Fruit fly (Drosophila melanogaster) whole organism, embryonic: Measurements from ENCODE around the gene NijB.

Experiments
- Aef1 ChIP-seq: fragments of 200-800 bp; sonication (Bioruptor generic); IDR thresholded peaks from 3 replicates; pipeline ENCODE4 v1.3.6; 2022; ENCODE audit warnings: missing biosample characterization, missing genetic modification characterization
- BEAF-32 ChIP-seq: fragments of 200-800 bp; sonication (Bioruptor generic); optimal IDR thresholded peaks from 3 replicates; lab custom pipeline; 2017; ENCODE audit warnings: missing biosample characterization, missing genetic modification characterization, mild to moderate bottlenecking, moderate library complexity, missing genetic modification reagents
- CG10321 ChIP-seq: fragments of 200-800 bp; sonication (Bioruptor generic); IDR thresholded peaks from 2 replicates; pipeline ENCODE4 v1.3.6; 2022; ENCODE audit warnings: missing biosample characterization, missing genetic modification characterization
- CG10462 ChIP-seq: fragments of 200-800 bp; sonication (Bioruptor generic); optimal IDR thresholded peaks from 2 replicates; lab custom pipeline; 2016; ENCODE audit warnings: missing biosample characterization, missing genetic modification characterization
- CG10959 ChIP-seq: fragments of 200-800 bp; sonication (Bioruptor generic); IDR thresholded peaks from 2 replicates; pipeline ENCODE4 v1.3.6; 2022; ENCODE audit warnings: missing biosample characterization, missing genetic modification characterization
- CG12071 ChIP-seq: fragments of 200-800 bp; sonication (Bioruptor generic); optimal IDR thresholded peaks from 3 replicates; lab custom pipeline; 2018; ENCODE audit warnings: missing biosample characterization, mild to moderate bottlenecking, missing genetic modification characterization
- CG12104 ChIP-seq: fragments of 200-800 bp; sonication (Bioruptor generic); optimal IDR thresholded peaks from 3 replicates; lab custom pipeline; 2016; ENCODE audit warnings: missing biosample characterization, missing genetic modification characterization
- CG12219 ChIP-seq: fragments of 200-800 bp; sonication (Bioruptor generic); optimal IDR thresholded peaks from 3 replicates; lab custom pipeline; 2018; ENCODE audit warnings: missing biosample characterization, mild to moderate bottlenecking, missing genetic modification characterization
- CG12236 ChIP-seq: fragments of 200-800 bp; sonication (Bioruptor generic); optimal IDR thresholded peaks from 2 replicates; lab custom pipeline; 2016; ENCODE audit warnings: missing biosample characterization, missing genetic modification characterization
- CG12391 ChIP-seq: fragments of 200-800 bp; sonication (Bioruptor generic); optimal IDR thresholded peaks from 3 replicates; lab custom pipeline; 2018; ENCODE audit warnings: missing biosample characterization, mild to moderate bottlenecking, missing genetic modification characterization, moderate library complexity
- CG15696 ChIP-seq: fragments of 200-800 bp; sonication (Bioruptor generic); optimal IDR thresholded peaks from 2 replicates; lab custom pipeline; 2019; ENCODE audit warnings: missing biosample characterization, mild to moderate bottlenecking, missing genetic modification characterization, moderate library complexity
- CG17385 ChIP-seq: fragments of 200-800 bp; sonication (Bioruptor generic); optimal IDR thresholded peaks from 3 replicates; lab custom pipeline; 2018; ENCODE audit warnings: missing biosample characterization, mild to moderate bottlenecking, missing genetic modification characterization
- CG18764 ChIP-seq: fragments of 200-800 bp; sonication (Bioruptor generic); optimal IDR thresholded peaks from 3 replicates; lab custom pipeline; 2016; ENCODE audit warnings: missing biosample characterization, missing genetic modification characterization
- CG2199 ChIP-seq: fragments of 200-800 bp; sonication (Bioruptor generic); IDR thresholded peaks from 3 replicates; pipeline ENCODE4 v1.3.6; 2022; ENCODE audit warnings: missing biosample characterization, missing genetic modification characterization
- CG2202 ChIP-seq: fragments of 200-800 bp; sonication (Bioruptor generic); optimal IDR thresholded peaks from 2 replicates; lab custom pipeline; 2018; ENCODE audit warnings: missing biosample characterization, mild to moderate bottlenecking, missing genetic modification characterization
- CG33213 ChIP-seq: fragments of 200-800 bp; sonication (Bioruptor generic); optimal IDR thresholded peaks from 3 replicates; lab custom pipeline; 2016; ENCODE audit warnings: missing biosample characterization, missing genetic modification characterization
- CG33557 ChIP-seq: fragments of 200-800 bp; sonication (Bioruptor generic); optimal IDR thresholded peaks from 2 replicates; lab custom pipeline; 2019; ENCODE audit warnings: missing biosample characterization, mild to moderate bottlenecking, missing genetic modification characterization, moderate library complexity
- CG34224 ChIP-seq: fragments of 200-800 bp; sonication (Bioruptor generic); IDR thresholded peaks from 3 replicates; pipeline ENCODE4 v1.3.6; 2022; ENCODE audit warnings: missing biosample characterization, missing genetic modification characterization; ENCODE audit not compliant: partially characterized antibody
- CG4282 ChIP-seq: fragments of 200-800 bp; sonication (Bioruptor generic); optimal IDR thresholded peaks from 2 replicates; lab custom pipeline; 2016; ENCODE audit warnings: missing biosample characterization, missing genetic modification characterization
- CG4424 ChIP-seq: fragments of 200-800 bp; sonication (Bioruptor generic); optimal IDR thresholded peaks from 3 replicates; lab custom pipeline; 2016; ENCODE audit warnings: missing biosample characterization, missing genetic modification characterization
- CG6683 ChIP-seq: fragments of 200-800 bp; sonication (Bioruptor generic); optimal IDR thresholded peaks from 2 replicates; lab custom pipeline; 2017; ENCODE audit warnings: missing biosample characterization, mild to moderate bottlenecking, missing genetic modification characterization, missing genetic modification reagents
- CG8359 ChIP-seq: fragments of 200-800 bp; sonication (Bioruptor generic); optimal IDR thresholded peaks from 2 replicates; lab custom pipeline; 2017; ENCODE audit warnings: missing biosample characterization, mild to moderate bottlenecking, missing genetic modification characterization, borderline replicate concordance
- CG9727 ChIP-seq: fragments of 200-800 bp; sonication (Bioruptor generic); optimal IDR thresholded peaks from 3 replicates; lab custom pipeline; 2017; ENCODE audit warnings: missing biosample characterization, mild to moderate bottlenecking, missing genetic modification characterization
- D19A ChIP-seq: fragments of 200-800 bp; optimal IDR thresholded peaks from 3 replicates; lab custom pipeline; 2019; ENCODE audit warnings: missing biosample characterization, mild to moderate bottlenecking, missing genetic modification characterization, moderate library complexity
- Doc3 ChIP-seq: fragments of 200-800 bp; sonication (Bioruptor generic); IDR thresholded peaks from 3 replicates; pipeline ENCODE4 v1.3.6; 2022; ENCODE audit warnings: missing biosample characterization, missing genetic modification characterization; ENCODE audit not compliant: partially characterized antibody
- E2f1 ChIP-seq: fragments of 200-800 bp; sonication (Bioruptor generic); IDR thresholded peaks from 2 replicates; pipeline ENCODE4 v1.3.6; 2022; ENCODE audit warnings: missing biosample characterization, missing genetic modification characterization
- Gsc ChIP-seq: fragments of 200-800 bp; sonication (Bioruptor generic); IDR thresholded peaks from 2 replicates; pipeline ENCODE4 v1.3.6; 2022; ENCODE audit warnings: missing biosample characterization, missing genetic modification characterization
- MBD-R2 ChIP-seq: fragments of 200-800 bp; sonication (Bioruptor generic); IDR thresholded peaks from 2 replicates; pipeline ENCODE4 v1.3.6; 2022; ENCODE audit warnings: missing biosample characterization, missing genetic modification characterization
- MESR4 ChIP-seq: fragments of 200-800 bp; sonication (Bioruptor generic); optimal IDR thresholded peaks from 2 replicates; lab custom pipeline; 2018; ENCODE audit warnings: missing biosample characterization, mild to moderate bottlenecking, missing genetic modification characterization, moderate library complexity
- Max ChIP-seq: fragments of 200-800 bp; sonication (Bioruptor generic); optimal IDR thresholded peaks from 2 replicates; lab custom pipeline; 2016; ENCODE audit warnings: missing biosample characterization, mild to moderate bottlenecking, missing genetic modification characterization
- Nf-YC ChIP-seq: fragments of 200-800 bp; optimal IDR thresholded peaks from 3 replicates; lab custom pipeline; 2019; ENCODE audit warnings: missing biosample characterization, mild to moderate bottlenecking, missing genetic modification characterization, moderate library complexity
- Rx ChIP-seq: fragments of 200-800 bp; sonication (Bioruptor generic); IDR thresholded peaks from 2 replicates; pipeline ENCODE4 v1.3.6; 2022; ENCODE audit warnings: missing biosample characterization, missing genetic modification characterization
- YL-1 ChIP-seq: fragments of 200-800 bp; sonication (Bioruptor generic); optimal IDR thresholded peaks from 3 replicates; lab custom pipeline; 2017; ENCODE audit warnings: missing biosample characterization, mild to moderate bottlenecking, missing genetic modification characterization
- al ChIP-seq: fragments of 200-800 bp; sonication (Bioruptor generic); IDR thresholded peaks from 2 replicates; pipeline ENCODE4 v1.3.6; 2022; ENCODE audit warnings: missing biosample characterization, missing genetic modification characterization
- ap ChIP-seq: fragments of 200-800 bp; sonication (Bioruptor generic); IDR thresholded peaks from 2 replicates; pipeline ENCODE4 v1.3.6; 2022; ENCODE audit warnings: missing biosample characterization, missing genetic modification characterization
- az2 ChIP-seq: fragments of 200-800 bp; sonication (Bioruptor generic); optimal IDR thresholded peaks from 3 replicates; lab custom pipeline; 2016; ENCODE audit warnings: missing biosample characterization, missing genetic modification characterization
- bbx ChIP-seq: fragments of 200-800 bp; sonication (Bioruptor generic); IDR thresholded peaks from 2 replicates; pipeline ENCODE4 v1.3.6; 2022; ENCODE audit warnings: missing biosample characterization, missing genetic modification characterization; ENCODE audit not compliant: partially characterized antibody
- bcd ChIP-seq: fragments of 200-800 bp; sonication (Bioruptor generic); optimal IDR thresholded peaks from 2 replicates; lab custom pipeline; 2017; ENCODE audit warnings: missing biosample characterization, mild to moderate bottlenecking, missing genetic modification characterization
- chif ChIP-seq, 2 experiments: fragments of 200-800 bp; sonication (Bioruptor generic); optimal IDR thresholded peaks; 3 replicates each; lab custom pipeline; 2016; ENCODE audit warnings: missing biosample characterization in 2 of 2, missing genetic modification characterization in 2 of 2
- jing ChIP-seq: fragments of 200-800 bp; sonication (Bioruptor generic); optimal IDR thresholded peaks from 2 replicates; lab custom pipeline; 2018; ENCODE audit warnings: missing biosample characterization, mild to moderate bottlenecking, missing genetic modification characterization
- luna ChIP-seq: fragments of 200-800 bp; sonication (Bioruptor generic); optimal IDR thresholded peaks from 2 replicates; lab custom pipeline; 2016; ENCODE audit warnings: missing biosample characterization, missing genetic modification characterization
- oc ChIP-seq: fragments of 200-800 bp; sonication (Bioruptor generic); optimal IDR thresholded peaks from 2 replicates; lab custom pipeline; 2018; ENCODE audit warnings: missing biosample characterization, mild to moderate bottlenecking, missing genetic modification characterization, moderate library complexity
- pb ChIP-seq: fragments of 200-800 bp; sonication (Bioruptor generic); optimal IDR thresholded peaks from 3 replicates; lab custom pipeline; 2016; ENCODE audit warnings: missing biosample characterization, missing genetic modification characterization
- peb ChIP-seq: fragments of 200-800 bp; sonication (Bioruptor generic); IDR thresholded peaks from 2 replicates; pipeline ENCODE4 v1.3.6; 2022; ENCODE audit warnings: missing biosample characterization, missing genetic modification characterization
- pfk ChIP-seq: fragments of 200-800 bp; sonication (Bioruptor generic); optimal IDR thresholded peaks from 2 replicates; lab custom pipeline; 2018; ENCODE audit warnings: missing biosample characterization, mild to moderate bottlenecking, missing genetic modification characterization, moderate library complexity
- pho ChIP-seq: fragments of 200-800 bp; sonication (Bioruptor generic); optimal IDR thresholded peaks from 2 replicates; lab custom pipeline; 2016; ENCODE audit warnings: missing biosample characterization, missing genetic modification characterization
- pum ChIP-seq: fragments of 200-800 bp; sonication (Bioruptor generic); optimal IDR thresholded peaks from 2 replicates; lab custom pipeline; 2016; ENCODE audit warnings: missing biosample characterization, missing genetic modification characterization
- scrt ChIP-seq: fragments of 200-800 bp; sonication (Bioruptor generic); optimal IDR thresholded peaks from 2 replicates; lab custom pipeline; 2018; ENCODE audit warnings: missing biosample characterization, mild to moderate bottlenecking, missing genetic modification characterization, moderate library complexity
- tll ChIP-seq, 2 experiments: fragments of 200-800 bp in 1 of 2; fragments of >200 bp in 1 of 2; sonication (Bioruptor generic) in 1 of 2; optimal IDR thresholded peaks; 2 replicates each; lab custom pipeline; 2017 to 2019; ENCODE audit warnings: missing biosample characterization in 2 of 2, missing genetic modification characterization in 2 of 2, mild to moderate bottlenecking in 1 of 2, moderate library complexity in 1 of 2
- unpg ChIP-seq: fragments of 200-800 bp; sonication (Bioruptor generic); optimal IDR thresholded peaks from 3 replicates; lab custom pipeline; 2018; ENCODE audit warnings: missing biosample characterization, mild to moderate bottlenecking, missing genetic modification characterization, moderate library complexity

NijB gene

dm6 chr3L:18898770-18899278 is 6.6 kb downstream of the NijB start, which contains the start of gene RpL26 (continued):
- TF ChIP-seq chif (GFP tag; optimal IDR thresholded peaks at IDR 0.05; lab: Kevin White, UChicago) (peak; percentile 55 to 81), CG4282 (peak; percentile 70), oc (tag; lab: Kevin White, UChicago) (no peak), az2 (GFP tag; lab: Kevin White, UChicago) (peak; percentile 53), YL-1 (GFP tag; lab: Kevin White, UChicago) (peak; percentile 89), tll (GFP tag; optimal IDR thresholded peaks at IDR 0.05; lab: Kevin White, UChicago) (peak in 1 of 2 experiments; percentile 88), CG12104 (GFP tag; lab: Kevin White, UChicago) (peak; percentile 62), Nf-YC (tag; lab: Kevin White, UChicago) (peak; percentile 73), MBD-R2 (GFP tag; lab: Robert Waterston, UW) (peak; percentile 56), CG9727 (GFP tag; lab: Kevin White, UChicago) (peak; percentile 88), CG6683 (GFP tag; lab: Kevin White, UChicago) (no peak), luna (GFP tag; lab: Kevin White, UChicago) (peak; percentile 74), CG12071 (GFP tag; lab: Kevin White, UChicago) (no peak), CG4424 (GFP tag; lab: Kevin White, UChicago) (peak; percentile 58), pho (GFP tag; lab: Kevin White, UChicago) (peak; percentile 90), CG17385 (GFP tag; lab: Kevin White, UChicago) (peak; percentile 74), CG2202 (tag; lab: Kevin White, UChicago) (peak; percentile 56), CG10462 (GFP tag; lab: Kevin White, UChicago) (peak; percentile 46), CG18764 (GFP tag; lab: Kevin White, UChicago) (peak; percentile 25), al (peak; percentile 78), CG34224 (GFP tag; lab: Robert Waterston, UW) (peak; percentile 95), Aef1 (GFP tag; lab: Robert Waterston, UW) (peak; percentile 71), Gsc (no peak), peb (GFP tag; lab: Robert Waterston, UW) (peak; percentile 54; the same call in 1 of the 2 replicates), E2f1 (GFP tag; lab: Robert Waterston, UW) (peak; percentile 62), unpg (GFP tag; lab: Kevin White, UChicago) (peak; percentile 51), pfk (GFP tag; lab: Kevin White, UChicago) (no peak), CG8359 (GFP tag; lab: Kevin White, UChicago) (peak; percentile 24), bbx (GFP tag; lab: Robert Waterston, UW) (peak; percentile 85), CG12236 (GFP tag; lab: Kevin White, UChicago) (peak; percentile 6), CG2199 (GFP tag; lab: Robert Waterston, UW) (no peak), bcd (GFP tag; lab: Kevin White, UChicago) (peak; percentile 75), ap (GFP tag; lab: Robert Waterston, UW) (no peak; the same call in 1 of the 2 replicates), CG33213 (GFP tag; lab: Kevin White, UChicago) (peak; percentile 78), CG12219 (GFP tag; lab: Kevin White, UChicago) (no peak), pb (peak; percentile 48), jing (GFP tag; lab: Kevin White, UChicago) (no peak), CG10321 (GFP tag; lab: Robert Waterston, UW) (no peak), Rx (GFP tag; lab: Robert Waterston, UW) (peak; percentile 54; the same call in 1 of the 2 replicates), CG10959 (peak; percentile 46; the same call in 1 of the 2 replicates), D19A (tag; lab: Kevin White, UChicago) (peak; percentile 9), Doc3 (GFP tag; lab: Robert Waterston, UW) (peak; percentile 97), CG33557 (peak; percentile 79), pum (peak; percentile 88), scrt (GFP tag; lab: Kevin White, UChicago) (no peak), MESR4 (GFP tag; lab: Kevin White, UChicago) (peak; percentile 96), CG15696 (tag; lab: Kevin White, UChicago) (peak; percentile 72), BEAF-32 (GFP tag; lab: Kevin White, UChicago) (peak; percentile 100), Max (GFP tag; lab: Kevin White, UChicago) (peak; percentile 63), CG12391 (tag; lab: Kevin White, UChicago) (peak; percentile 83)
